Worm (Caenorhabditis elegans) whole organism, young adult: ENCODE results near the gene ZK673.2.
A peak's percentile ranks its signal among the peaks of the same experiment; 100 is the strongest.

ENCODE experiments used
- B0035.1 ChIP-seq: sonication (generic microtip); optimal IDR thresholded peaks from 2 replicates; lab custom pipeline; 2016; ENCODE audit warnings: missing genetic modification characterization, mild to moderate bottlenecking, missing compliant biosample characterization, missing genotype, missing genetic modification reagents
- B0336.3 ChIP-seq: fragments of 200-800 bp; sonication (Bioruptor generic); IDR thresholded peaks from 2 replicates; pipeline ENCODE4 v1.3.6; 2022; ENCODE audit warnings: missing genetic modification characterization, missing compliant biosample characterization
- C06A6.2 ChIP-seq: fragments of 200-800 bp; sonication (Bioruptor generic); conservative IDR thresholded peaks from 2 replicates; pipeline ENCODE4 v1.3.6; 2022; ENCODE audit warnings: missing genetic modification characterization, missing compliant biosample characterization
- D2030.7 ChIP-seq: fragments of 200-800 bp; sonication (Bioruptor generic); IDR thresholded peaks from 2 replicates; pipeline ENCODE4 v1.3.6; 2022; ENCODE audit warnings: missing genetic modification reagents, missing genetic modification characterization, missing compliant biosample characterization
- F22D6.2 ChIP-seq: sonication (generic microtip); optimal IDR thresholded peaks from 2 replicates; lab custom pipeline; 2016; ENCODE audit warnings: mild to moderate bottlenecking, missing genetic modification characterization, missing compliant biosample characterization
- F49E8.2 ChIP-seq: sonication (generic microtip); optimal IDR thresholded peaks from 3 replicates; lab custom pipeline; 2017; ENCODE audit warnings: missing genetic modification characterization, mild to moderate bottlenecking, missing compliant biosample characterization, antibody characterized with exemption, moderate library complexity; ENCODE audit not compliant: insufficient read depth
- F57A8.1 ChIP-seq: fragments of 200-800 bp; sonication (Bioruptor generic); optimal IDR thresholded peaks from 2 replicates; lab custom pipeline; 2018; ENCODE audit warnings: mild to moderate bottlenecking, missing genetic modification characterization, moderate library complexity, missing compliant biosample characterization
- K12H6.12 ChIP-seq: fragments of 200-800 bp; sonication (Bioruptor generic); optimal IDR thresholded peaks from 2 replicates; lab custom pipeline; 2018; ENCODE audit warnings: mild to moderate bottlenecking, missing genetic modification characterization, missing compliant biosample characterization
- Y53G8AR.9 ChIP-seq: fragments of 200-800 bp; sonication (Bioruptor generic); conservative IDR thresholded peaks from 2 replicates; pipeline ENCODE4 v1.3.6; 2022; ENCODE audit warnings: missing genetic modification reagents, missing genetic modification characterization, missing compliant biosample characterization
- atf-7 ChIP-seq: sonication (generic microtip); optimal IDR thresholded peaks from 2 replicates; lab custom pipeline; 2017; ENCODE audit warnings: mild to moderate bottlenecking, missing genetic modification characterization, missing compliant biosample characterization
- athp-1 ChIP-seq: sonication (generic microtip); optimal IDR thresholded peaks from 2 replicates; lab custom pipeline; 2017; ENCODE audit warnings: mild to moderate bottlenecking, missing genetic modification characterization, missing compliant biosample characterization
- attf-3 ChIP-seq: fragments of 200-800 bp; sonication (Bioruptor generic); conservative IDR thresholded peaks from 2 replicates; pipeline ENCODE4 v1.3.6; 2022; ENCODE audit warnings: missing genetic modification reagents, missing genetic modification characterization, missing compliant biosample characterization
- attf-5 ChIP-seq: fragments of 200-800 bp; sonication (Bioruptor generic); optimal IDR thresholded peaks from 2 replicates; lab custom pipeline; 2018; ENCODE audit warnings: mild to moderate bottlenecking, missing genetic modification characterization, missing compliant biosample characterization
- cebp-1 ChIP-seq, 2 experiments: fragments of 200-800 bp in 1 of 2; sonication (Bioruptor generic) in 1 of 2; sonication (generic microtip) in 1 of 2; IDR thresholded peaks in 1 of 2; optimal IDR thresholded peaks in 1 of 2; 2 replicates each; pipeline versions ENCODE4 v1.3.6 to Lab custom; 2017 to 2022; ENCODE audit warnings: missing compliant biosample characterization in 2 of 2, missing genetic modification characterization in 2 of 2, mild to moderate bottlenecking in 1 of 2, missing genetic modification reagents in 1 of 2, moderate library complexity in 1 of 2
- dox-1 ChIP-seq: fragments of 200-800 bp; sonication (Bioruptor generic); IDR thresholded peaks from 2 replicates; pipeline ENCODE4 v1.3.6; 2022; ENCODE audit warnings: missing genetic modification reagents, missing genetic modification characterization, missing compliant biosample characterization
- ets-4 ChIP-seq: fragments of 200-800 bp; sonication (Bioruptor generic); optimal IDR thresholded peaks from 2 replicates; lab custom pipeline; 2018; ENCODE audit warnings: mild to moderate bottlenecking, missing genetic modification characterization, missing compliant biosample characterization
- hlh-26 ChIP-seq: fragments of 200-800 bp; sonication (Bioruptor generic); conservative IDR thresholded peaks from 2 replicates; pipeline ENCODE4 v1.3.6; 2022; ENCODE audit warnings: missing genetic modification reagents, missing genetic modification characterization, missing compliant biosample characterization
- let-607 ChIP-seq, 2 experiments: fragments of 200-800 bp in 1 of 2; sonication (Bioruptor generic) in 1 of 2; sonication (generic microtip) in 1 of 2; optimal IDR thresholded peaks; 2 replicates each; lab custom pipeline; 2016 to 2018; ENCODE audit warnings: mild to moderate bottlenecking in 2 of 2, missing compliant biosample characterization in 2 of 2, missing genetic modification characterization in 2 of 2, moderate library complexity in 2 of 2, missing genotype in 1 of 2
- lin-40 ChIP-seq: sonication (generic microtip); optimal IDR thresholded peaks from 2 replicates; lab custom pipeline; 2016; ENCODE audit warnings: missing genetic modification characterization, mild to moderate bottlenecking, missing compliant biosample characterization, missing genotype, missing genetic modification reagents
- lsl-1 ChIP-seq: fragments of 200-800 bp; sonication (Bioruptor generic); optimal IDR thresholded peaks from 2 replicates; lab custom pipeline; 2018; ENCODE audit warnings: mild to moderate bottlenecking, missing genetic modification characterization, moderate library complexity, missing compliant biosample characterization
- lsy-27 ChIP-seq: sonication (generic microtip); optimal IDR thresholded peaks from 2 replicates; lab custom pipeline; 2017; ENCODE audit warnings: missing genetic modification characterization, mild to moderate bottlenecking, missing compliant biosample characterization, antibody characterized with exemption, missing genotype, borderline replicate concordance; ENCODE audit not compliant: insufficient read depth
- madf-6 ChIP-seq: fragments of 200-800 bp; sonication (Bioruptor generic); IDR thresholded peaks from 2 replicates; pipeline ENCODE4 v1.3.6; 2022; ENCODE audit warnings: missing genetic modification reagents, missing genetic modification characterization, missing compliant biosample characterization
- mcd-1 ChIP-seq: fragments of 200-800 bp; sonication (Bioruptor generic); IDR thresholded peaks from 2 replicates; pipeline ENCODE4 v1.3.6; 2022; ENCODE audit warnings: missing genetic modification reagents, missing genetic modification characterization, missing compliant biosample characterization
- mxl-1 ChIP-seq: sonication (generic microtip); optimal IDR thresholded peaks from 2 replicates; lab custom pipeline; 2016; ENCODE audit warnings: missing genetic modification characterization, missing compliant biosample characterization
- nhr-120 ChIP-seq: fragments of 200-800 bp; sonication (Bioruptor generic); IDR thresholded peaks from 2 replicates; pipeline ENCODE4 v1.3.6; 2022; ENCODE audit warnings: missing genetic modification characterization, missing compliant biosample characterization
- nhr-80 ChIP-seq: sonication (generic microtip); optimal IDR thresholded peaks from 2 replicates; lab custom pipeline; 2016; ENCODE audit warnings: missing genetic modification characterization, missing compliant biosample characterization
- pbrm-1 ChIP-seq: fragments of 200-800 bp; sonication (Bioruptor generic); IDR thresholded peaks from 2 replicates; pipeline ENCODE4 v1.3.6; 2022; ENCODE audit warnings: missing genetic modification reagents, missing genetic modification characterization, missing compliant biosample characterization
- sea-2 ChIP-seq: fragments of 200-800 bp; sonication (Bioruptor generic); IDR thresholded peaks from 2 replicates; pipeline ENCODE4 v1.3.6; 2022; ENCODE audit warnings: missing genetic modification characterization, missing compliant biosample characterization
- tbp1 ChIP-seq: fragments of 200-800 bp; sonication (Bioruptor generic); optimal IDR thresholded peaks from 2 replicates; lab custom pipeline; 2018; ENCODE audit warnings: mild to moderate bottlenecking, missing genetic modification characterization, missing compliant biosample characterization
- unc-62 ChIP-seq: fragments of 150-350 bp; optimal IDR thresholded peaks from 2 replicates; lab custom pipeline; 2014; ENCODE audit warnings: missing biosample characterization, missing genetic modification reagents, missing genetic modification characterization
- zim-3 ChIP-seq: sonication (generic microtip); optimal IDR thresholded peaks from 2 replicates; lab custom pipeline; 2017; ENCODE audit warnings: mild to moderate bottlenecking, missing genetic modification characterization, moderate library complexity, missing compliant biosample characterization
- ztf-22 ChIP-seq: fragments of 200-800 bp; sonication (Bioruptor generic); optimal IDR thresholded peaks from 2 replicates; lab custom pipeline; 2018; ENCODE audit warnings: mild to moderate bottlenecking, missing genetic modification characterization, moderate library complexity, missing compliant biosample characterization
- ztf-26 ChIP-seq: sonication (generic microtip); optimal IDR thresholded peaks from 2 replicates; lab custom pipeline; 2017; ENCODE audit warnings: missing genetic modification characterization, missing compliant biosample characterization

Gene ZK673.2

ce11 chrII:10447348-10448316 is at the start of gene ZK673.2:
Gene ZK673.2, plus strand, starts transcription at chrII:10448266.
- TF ChIP-seq nhr-80 (tag; lab: Kevin White, UChicago) = peak; percentile 90
- 0 out of 2 replicates have a peak, but pooled peaks have one; percentile 55 for TF ChIP-seq Y53G8AR.9 (GFP tag; lab: Robert Waterston, UW)
- TF ChIP-seq zim-3 (tag; lab: Kevin White, UChicago) = no peak
- TF ChIP-seq ztf-26 (tag; lab: Kevin White, UChicago) = peak; percentile 43
- TF ChIP-seq athp-1 (tag; lab: Kevin White, UChicago) = no peak
- TF ChIP-seq K12H6.12 (tag; lab: Kevin White, UChicago) = peak; percentile 7
- TF ChIP-seq lin-40 (tag; lab: Kevin White, UChicago) = peak; percentile 50
- no peak for TF ChIP-seq B0336.3 (GFP tag; lab: Robert Waterston, UW)
- peak; percentile 80 for TF ChIP-seq ztf-22 (GFP tag; lab: Kevin White, UChicago)
- TF ChIP-seq dox-1 (GFP tag; lab: Robert Waterston, UW) = peak; percentile 24; the same call in 1 of the 2 replicates
- no peak for TF ChIP-seq F22D6.2 (tag; lab: Kevin White, UChicago)
- no peak for TF ChIP-seq attf-3 (GFP tag; lab: Robert Waterston, UW)
- TF ChIP-seq cebp-1 (GFP tag; IDR thresholded peaks at IDR 0.05; lab: Robert Waterston, UW) = peak; percentile 24; the same call in 1 of the 2 replicates
- TF ChIP-seq cebp-1 (tag; optimal IDR thresholded peaks at IDR 0.05; lab: Kevin White, UChicago) = peak; percentile 75
- no peak for TF ChIP-seq mxl-1 (tag; lab: Kevin White, UChicago)
- TF ChIP-seq sea-2 (GFP tag; lab: Robert Waterston, UW) = no peak
- peak; percentile 45 for TF ChIP-seq attf-5 (GFP tag; lab: Kevin White, UChicago)
- TF ChIP-seq madf-6 (GFP tag; lab: Robert Waterston, UW) = peak; percentile 9; the same call in 1 of the 2 replicates
- TF ChIP-seq hlh-26 (GFP tag; lab: Robert Waterston, UW) = no peak
- no peak for TF ChIP-seq D2030.7 (GFP tag; lab: Robert Waterston, UW)
- no peak for TF ChIP-seq pbrm-1 (GFP tag; lab: Robert Waterston, UW)
- no peak for TF ChIP-seq lsl-1 (GFP tag; lab: Kevin White, UChicago)
- 0 out of 2 replicates have a peak, but pooled peaks have one; percentile 11 for TF ChIP-seq C06A6.2
- peak; percentile 29 for TF ChIP-seq tbp1 (GFP tag; lab: Kevin White, UChicago)
- TF ChIP-seq B0035.1 (tag; lab: Kevin White, UChicago) = no peak
- TF ChIP-seq F49E8.2 (tag; lab: Kevin White, UChicago) = peak; percentile 13
- TF ChIP-seq lsy-27 (tag; lab: Kevin White, UChicago) = no peak
- TF ChIP-seq let-607 (tag; optimal IDR thresholded peaks at IDR 0.05; lab: Kevin White, UChicago) = peak in 1 of 2 experiments; percentile 35
- TF ChIP-seq unc-62 (GFP tag; lab: Kevin White, UChicago) = peak; percentile 39
- peak; percentile 15; the same call in 1 of the 2 replicates for TF ChIP-seq mcd-1 (GFP tag; lab: Robert Waterston, UW)
- TF ChIP-seq nhr-120 = no peak
- peak; percentile 78 for TF ChIP-seq atf-7 (tag; lab: Kevin White, UChicago)
- peak; percentile 23 for TF ChIP-seq ets-4 (GFP tag; lab: Kevin White, UChicago)
- TF ChIP-seq, all 124 proteins: peak for 18

DNA sequence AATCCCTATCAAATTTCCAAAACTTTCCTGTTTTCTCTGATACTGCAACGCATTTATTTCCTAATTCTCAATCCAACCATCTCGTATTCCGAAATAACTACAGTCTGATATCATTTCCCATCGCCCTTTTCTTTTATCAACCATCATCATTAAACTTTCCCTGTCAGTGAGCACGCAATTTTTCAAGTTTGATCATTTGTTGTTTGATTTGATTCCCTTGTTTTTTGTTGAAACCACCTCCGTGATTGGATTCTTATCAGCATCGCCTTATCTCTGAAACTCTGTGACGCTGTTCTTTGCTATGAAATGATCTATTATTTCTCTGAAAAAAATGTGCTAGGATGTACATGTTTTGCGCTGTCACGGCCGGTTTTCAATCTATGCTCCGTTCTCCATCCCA is 45.1 kb upstream of the ZK673.2 start:
- TF ChIP-seq F57A8.1 (no peak), nhr-80 (tag; lab: Kevin White, UChicago) (peak; percentile 92)
- TF ChIP-seq, all 124 proteins: peak for 1
